Fruit fly (Drosophila melanogaster) whole organism, embryonic: Measurements from ENCODE around the gene psh.
A peak's percentile ranks its signal among the peaks of the same experiment; 100 is the strongest.

ENCODE experiments used
- Atf3 ChIP-seq: fragments of 200-800 bp; sonication (Bioruptor generic); optimal IDR thresholded peaks from 3 replicates; lab custom pipeline; 2016; ENCODE audit warnings: missing biosample characterization, missing genetic modification characterization
- Awh ChIP-seq: fragments of 200-800 bp; sonication (Bioruptor generic); IDR thresholded peaks from 2 replicates; pipeline ENCODE4, ENCODE4 v1.3.6; 2022; ENCODE audit warnings: missing biosample characterization, missing genetic modification characterization
- C15 ChIP-seq: fragments of 200-800 bp; sonication (Bioruptor generic); IDR thresholded peaks from 3 replicates; pipeline ENCODE4 v1.3.6; 2022; ENCODE audit warnings: missing biosample characterization, missing genetic modification characterization
- CG10543 ChIP-seq: fragments of 200-800 bp; sonication (Bioruptor generic); optimal IDR thresholded peaks from 3 replicates; lab custom pipeline; 2017; ENCODE audit warnings: missing biosample characterization, mild to moderate bottlenecking, missing genetic modification characterization, moderate library complexity
- CG11093 ChIP-seq: fragments of 200-800 bp; sonication (Bioruptor generic); IDR thresholded peaks from 3 replicates; pipeline ENCODE4 v1.3.6; 2022; ENCODE audit warnings: missing biosample characterization, missing genetic modification characterization
- CG11398 ChIP-seq: fragments of 200-800 bp; sonication (Bioruptor generic); optimal IDR thresholded peaks from 2 replicates; lab custom pipeline; 2016; ENCODE audit warnings: missing biosample characterization, missing genetic modification characterization
- CG12299 ChIP-seq: fragments of 200-800 bp; sonication (Bioruptor generic); optimal IDR thresholded peaks from 2 replicates; lab custom pipeline; 2018; ENCODE audit warnings: missing biosample characterization, mild to moderate bottlenecking, missing genetic modification characterization
- CG12391 ChIP-seq: fragments of 200-800 bp; sonication (Bioruptor generic); optimal IDR thresholded peaks from 3 replicates; lab custom pipeline; 2018; ENCODE audit warnings: missing biosample characterization, mild to moderate bottlenecking, missing genetic modification characterization, moderate library complexity
- CG14014 ChIP-seq: fragments of 200-800 bp; sonication (Bioruptor generic); IDR thresholded peaks from 2 replicates; pipeline ENCODE4 v1.3.6; 2022; ENCODE audit warnings: missing biosample characterization, missing genetic modification characterization
- CG15269 ChIP-seq: fragments of 200-800 bp; sonication (Bioruptor generic); optimal IDR thresholded peaks from 2 replicates; lab custom pipeline; 2018; ENCODE audit warnings: missing biosample characterization, mild to moderate bottlenecking, missing genetic modification characterization, moderate library complexity
- CG15514 ChIP-seq: fragments of 200-800 bp; sonication (Bioruptor generic); optimal IDR thresholded peaks from 3 replicates; lab custom pipeline; 2017; ENCODE audit warnings: missing biosample characterization, missing genetic modification characterization, mild to moderate bottlenecking, moderate library complexity, missing genetic modification reagents
- CG15601 ChIP-seq: fragments of 200-800 bp; sonication (Bioruptor generic); optimal IDR thresholded peaks from 3 replicates; lab custom pipeline; 2019; ENCODE audit warnings: missing biosample characterization, mild to moderate bottlenecking, missing genetic modification characterization, moderate library complexity
- CG17186 ChIP-seq: fragments of 200-800 bp; sonication (Bioruptor generic); optimal IDR thresholded peaks from 3 replicates; lab custom pipeline; 2017; ENCODE audit warnings: missing biosample characterization, missing genetic modification reagents, missing genetic modification characterization
- CG17328 ChIP-seq: fragments of 200-800 bp; sonication (Bioruptor generic); IDR thresholded peaks from 2 replicates; pipeline ENCODE4 v1.3.6; 2022; ENCODE audit warnings: missing biosample characterization, missing genetic modification characterization
- CG4707 ChIP-seq: fragments of 200-800 bp; sonication (Bioruptor generic); optimal IDR thresholded peaks from 2 replicates; lab custom pipeline; 2018; ENCODE audit warnings: missing biosample characterization, mild to moderate bottlenecking, missing genetic modification characterization, moderate library complexity
- CG6791 ChIP-seq: fragments of 200-800 bp; sonication (Bioruptor generic); IDR thresholded peaks from 3 replicates; pipeline ENCODE4 v1.3.6; 2022; ENCODE audit warnings: missing biosample characterization, missing genetic modification characterization; ENCODE audit not compliant: partially characterized antibody
- CG7556 ChIP-seq: fragments of 200-800 bp; sonication (Bioruptor generic); optimal IDR thresholded peaks from 2 replicates; lab custom pipeline; 2017; ENCODE audit warnings: missing biosample characterization, mild to moderate bottlenecking, missing genetic modification characterization
- CG8478 ChIP-seq: fragments of >200 bp; optimal IDR thresholded peaks from 2 replicates; lab custom pipeline; 2018
- Dip2 ChIP-seq: fragments of 200-800 bp; sonication (Bioruptor generic); IDR thresholded peaks from 2 replicates; pipeline ENCODE4 v1.3.6; 2022; ENCODE audit warnings: missing biosample characterization, missing genetic modification characterization
- Doc3 ChIP-seq: fragments of 200-800 bp; sonication (Bioruptor generic); IDR thresholded peaks from 3 replicates; pipeline ENCODE4 v1.3.6; 2022; ENCODE audit warnings: missing biosample characterization, missing genetic modification characterization; ENCODE audit not compliant: partially characterized antibody
- Elba2 ChIP-seq: fragments of 200-800 bp; sonication (Bioruptor generic); optimal IDR thresholded peaks from 3 replicates; lab custom pipeline; 2016; ENCODE audit warnings: missing biosample characterization, missing genetic modification characterization
- Ets65A ChIP-seq: fragments of 200-800 bp; sonication (Bioruptor generic); peaks from one replicate; lab custom pipeline; 2016; ENCODE audit warnings: missing biosample characterization, missing genetic modification characterization
- Fer3 ChIP-seq: fragments of 200-800 bp; sonication (Bioruptor generic); optimal IDR thresholded peaks from 2 replicates; lab custom pipeline; 2018; ENCODE audit warnings: missing biosample characterization, mild to moderate bottlenecking, missing genetic modification characterization, moderate library complexity
- Hr78 ChIP-seq, 2 experiments: fragments of 200-800 bp in 1 of 2; fragments of >200 bp in 1 of 2; sonication (Bioruptor generic) in 1 of 2; optimal IDR thresholded peaks; 2 replicates each; lab custom pipeline; 2017 to 2019; ENCODE audit warnings: missing biosample characterization in 2 of 2, missing genetic modification characterization in 2 of 2, mild to moderate bottlenecking in 1 of 2, moderate library complexity in 1 of 2
- Jarid2 ChIP-seq: fragments of 200-800 bp; sonication (Bioruptor generic); optimal IDR thresholded peaks from 3 replicates; lab custom pipeline; 2017; ENCODE audit warnings: mild to moderate bottlenecking, missing biosample characterization, missing genetic modification reagents, missing genetic modification characterization
- Mes4 ChIP-seq: fragments of 200-800 bp; sonication (Bioruptor generic); optimal IDR thresholded peaks from 2 replicates; lab custom pipeline; 2016; ENCODE audit warnings: missing biosample characterization, missing genetic modification characterization
- Nf-YC ChIP-seq: fragments of 200-800 bp; optimal IDR thresholded peaks from 3 replicates; lab custom pipeline; 2019; ENCODE audit warnings: missing biosample characterization, mild to moderate bottlenecking, missing genetic modification characterization, moderate library complexity
- Opbp ChIP-seq: fragments of 200-800 bp; sonication (Bioruptor generic); IDR thresholded peaks from 3 replicates; pipeline ENCODE4 v1.3.6; 2022; ENCODE audit warnings: missing biosample characterization, missing genetic modification characterization; ENCODE audit not compliant: partially characterized antibody
- Ravus ChIP-seq: fragments of 200-800 bp; sonication (Bioruptor generic); IDR thresholded peaks from 2 replicates; pipeline ENCODE4 v1.3.6; 2022; ENCODE audit warnings: missing biosample characterization, missing genetic modification characterization
- Rx ChIP-seq: fragments of 200-800 bp; sonication (Bioruptor generic); IDR thresholded peaks from 2 replicates; pipeline ENCODE4 v1.3.6; 2022; ENCODE audit warnings: missing biosample characterization, missing genetic modification characterization
- Sin3A ChIP-seq: fragments of >200 bp; optimal IDR thresholded peaks from 2 replicates; lab custom pipeline; 2018
- aop ChIP-seq: fragments of 200-800 bp; sonication (Bioruptor generic); IDR thresholded peaks from 2 replicates; pipeline ENCODE4 v1.3.6; 2022; ENCODE audit warnings: missing biosample characterization, missing genetic modification characterization
- ase ChIP-seq: fragments of 200-800 bp; sonication (Bioruptor generic); IDR thresholded peaks from 3 replicates; pipeline ENCODE4 v1.3.6; 2022; ENCODE audit warnings: missing biosample characterization, missing genetic modification characterization
- bab2 ChIP-seq: fragments of 200-800 bp; sonication (Bioruptor generic); optimal IDR thresholded peaks from 2 replicates; lab custom pipeline; 2016; ENCODE audit warnings: missing biosample characterization, missing genetic modification characterization
- cg ChIP-seq: fragments of 200-800 bp; sonication (Bioruptor generic); optimal IDR thresholded peaks from 3 replicates; lab custom pipeline; 2019; ENCODE audit warnings: missing biosample characterization, mild to moderate bottlenecking, missing genetic modification characterization, moderate library complexity
- ci ChIP-seq: fragments of 200-800 bp; sonication (Bioruptor generic); IDR thresholded peaks from 3 replicates; pipeline ENCODE4 v1.3.6; 2022; ENCODE audit warnings: missing biosample characterization, missing genetic modification characterization
- crp ChIP-seq, 2 experiments: fragments of 200-800 bp; sonication (Bioruptor generic); optimal IDR thresholded peaks; 2 replicates in 1 of 2; 3 replicates in 1 of 2; lab custom pipeline; 2017; ENCODE audit warnings: missing biosample characterization in 2 of 2, missing genetic modification characterization in 2 of 2, mild to moderate bottlenecking in 1 of 2, moderate library complexity in 1 of 2
- danr ChIP-seq: fragments of 200-800 bp; sonication (Bioruptor generic); IDR thresholded peaks from 2 replicates; pipeline ENCODE4 v1.3.6; 2022; ENCODE audit warnings: missing biosample characterization, missing genetic modification characterization
- fd102C ChIP-seq: fragments of 200-800 bp; sonication (Bioruptor generic); optimal IDR thresholded peaks from 2 replicates; lab custom pipeline; 2018; ENCODE audit warnings: missing biosample characterization, mild to moderate bottlenecking, missing genetic modification characterization, moderate library complexity
- fd96Cb ChIP-seq: fragments of 200-800 bp; sonication (Bioruptor generic); optimal IDR thresholded peaks from 2 replicates; lab custom pipeline; 2018; ENCODE audit warnings: missing biosample characterization, mild to moderate bottlenecking, missing genetic modification characterization, moderate library complexity
- hkb ChIP-seq, 2 experiments: fragments of 200-800 bp in 1 of 2; fragments of >200 bp in 1 of 2; sonication (Bioruptor generic) in 1 of 2; IDR thresholded peaks in 1 of 2; optimal IDR thresholded peaks in 1 of 2; 2 replicates each; pipeline versions ENCODE4 v1.3.6 to Lab custom; 2017 to 2022; ENCODE audit warnings: missing biosample characterization in 1 of 2, missing genetic modification characterization in 1 of 2
- inv ChIP-seq: fragments of 200-800 bp; sonication (Bioruptor generic); IDR thresholded peaks from 2 replicates; pipeline ENCODE4 v1.3.6; 2022; ENCODE audit warnings: missing biosample characterization, missing genetic modification characterization; ENCODE audit not compliant: partially characterized antibody
- lov ChIP-seq, 2 experiments: fragments of 200-800 bp in 1 of 2; fragments of >200 bp in 1 of 2; sonication (Bioruptor generic) in 1 of 2; IDR thresholded peaks in 1 of 2; optimal IDR thresholded peaks in 1 of 2; 2 replicates in 1 of 2; 3 replicates in 1 of 2; pipeline versions ENCODE4 v1.3.6 to Lab custom; 2017 to 2022; ENCODE audit warnings: missing biosample characterization in 1 of 2, missing genetic modification characterization in 1 of 2
- oc ChIP-seq: fragments of 200-800 bp; sonication (Bioruptor generic); optimal IDR thresholded peaks from 2 replicates; lab custom pipeline; 2018; ENCODE audit warnings: missing biosample characterization, mild to moderate bottlenecking, missing genetic modification characterization, moderate library complexity
- psq ChIP-seq: fragments of 200-800 bp; sonication (Bioruptor generic); optimal IDR thresholded peaks from 2 replicates; lab custom pipeline; 2017; ENCODE audit warnings: missing biosample characterization, missing genetic modification characterization
- shn ChIP-seq: fragments of 200-800 bp; sonication (Bioruptor generic); optimal IDR thresholded peaks from 3 replicates; lab custom pipeline; 2016; ENCODE audit warnings: missing biosample characterization, missing genetic modification characterization
- sqz ChIP-seq: fragments of 200-800 bp; sonication (Bioruptor generic); optimal IDR thresholded peaks from 3 replicates; lab custom pipeline; 2018; ENCODE audit warnings: missing biosample characterization, mild to moderate bottlenecking, missing genetic modification characterization
- stc ChIP-seq: fragments of 200-800 bp; sonication (Bioruptor generic); IDR thresholded peaks from 2 replicates; pipeline ENCODE4 v1.3.6; 2022; ENCODE audit warnings: missing biosample characterization, missing genetic modification characterization
- stwl ChIP-seq: fragments of 200-800 bp; sonication (Bioruptor generic); optimal IDR thresholded peaks from 3 replicates; lab custom pipeline; 2018; ENCODE audit warnings: missing biosample characterization, mild to moderate bottlenecking, missing genetic modification characterization, moderate library complexity

The psh gene

DNA sequence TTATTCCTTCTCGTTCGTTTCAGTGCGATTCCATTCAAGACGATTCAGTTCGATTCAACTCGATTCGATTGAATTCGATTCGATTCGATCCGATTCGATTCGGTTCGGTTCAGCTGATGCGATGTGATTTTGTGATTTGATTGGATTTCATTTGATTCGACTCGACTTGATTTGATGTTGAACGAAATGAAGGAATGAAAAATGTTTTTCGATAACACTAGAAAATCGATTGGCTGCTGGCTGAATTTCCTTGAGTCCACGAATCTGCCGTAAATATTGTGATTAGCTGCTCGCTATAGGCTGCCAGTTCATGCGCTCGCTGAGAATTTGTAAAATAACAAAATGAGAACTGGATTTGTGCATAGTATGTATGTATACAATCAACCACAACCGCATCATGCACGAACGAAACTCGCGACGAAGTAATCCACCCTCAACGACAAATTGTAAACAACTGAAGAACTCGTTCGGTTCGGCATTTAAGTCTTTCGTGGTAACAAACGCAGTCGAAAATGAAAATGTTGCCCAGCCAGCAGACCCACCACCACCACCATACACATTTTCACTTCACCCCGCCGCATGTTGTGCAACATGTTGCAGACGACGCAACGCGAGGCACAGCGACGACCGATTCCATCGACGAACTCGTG, 18.4 kb upstream of the psh start, which contains the start of gene Wnt5 (continued):
- TF ChIP-seq fd102C (GFP tag; lab: Kevin White, UChicago) (no peak), shn (GFP tag; lab: Kevin White, UChicago) (no peak), aop (no peak), CG14014 (GFP tag; lab: Robert Waterston, UW) (no peak), CG7556 (GFP tag; lab: Kevin White, UChicago) (no peak), ci (GFP tag; lab: Robert Waterston, UW) (peak; percentile 57; the same call in 2 of the 3 replicates), stwl (tag; lab: Kevin White, UChicago) (peak; percentile 45), Sin3A (lab: Kevin White, UChicago) (no peak), CG10543 (peak; percentile 24), CG17186 (GFP tag; lab: Kevin White, UChicago) (no peak), Doc3 (GFP tag; lab: Robert Waterston, UW) (no peak), Hr78 (GFP tag; optimal IDR thresholded peaks at IDR 0.05; lab: Kevin White, UChicago) (no peak), C15 (GFP tag; lab: Robert Waterston, UW) (no peak), CG6791 (GFP tag; lab: Robert Waterston, UW) (0 out of 3 replicates have a peak, but pooled peaks have one; percentile 22), CG12299 (tag; lab: Kevin White, UChicago) (no peak), CG15269 (tag; lab: Kevin White, UChicago) (no peak), hkb (optimal IDR thresholded peaks at IDR 0.05; lab: Kevin White, UChicago) (no peak), hkb (GFP tag; IDR thresholded peaks at IDR 0.05; lab: Robert Waterston, UW) (peak; percentile 28; the same call in 1 of the 2 replicates), cg (peak; percentile 43), psq (GFP tag; lab: Kevin White, UChicago) (no peak), crp (GFP tag; optimal IDR thresholded peaks at IDR 0.05; lab: Kevin White, UChicago) (no peak), Jarid2 (peak; percentile 90), Ets65A (GFP tag; lab: Kevin White, UChicago) (no peak), bab2 (no peak), oc (tag; lab: Kevin White, UChicago) (peak; percentile 10), CG8478 (lab: Kevin White, UChicago) (no peak), CG12391 (tag; lab: Kevin White, UChicago) (peak; percentile 11), Nf-YC (tag; lab: Kevin White, UChicago) (peak; percentile 34), fd96Cb (no peak), CG11093 (no peak), inv (GFP tag; lab: Robert Waterston, UW) (no peak), danr (GFP tag; lab: Robert Waterston, UW) (no peak), CG11398 (GFP tag; lab: Kevin White, UChicago) (no peak), CG4707 (GFP tag; lab: Kevin White, UChicago) (peak; percentile 15), CG17328 (GFP tag; lab: Robert Waterston, UW) (0 out of 2 replicates have a peak, but pooled peaks have one; percentile 6), ase (GFP tag; lab: Robert Waterston, UW) (no peak), Dip2 (GFP tag; lab: Robert Waterston, UW) (no peak), Atf3 (GFP tag; lab: Kevin White, UChicago) (no peak), sqz (GFP tag; lab: Kevin White, UChicago) (peak; percentile 49), Opbp (GFP tag; lab: Robert Waterston, UW) (0 out of 3 replicates have a peak, but pooled peaks have one; percentile 50), CG15601 (tag; lab: Kevin White, UChicago) (peak; percentile 96), Ravus (GFP tag; lab: Robert Waterston, UW) (no peak), Rx (GFP tag; lab: Robert Waterston, UW) (no peak), Awh (GFP tag; lab: Robert Waterston, UW) (no peak), CG15514 (GFP tag; lab: Kevin White, UChicago) (peak; percentile 40), Elba2 (GFP tag; lab: Kevin White, UChicago) (no peak), Mes4 (GFP tag; lab: Kevin White, UChicago) (no peak), stc (GFP tag; lab: Robert Waterston, UW) (no peak), lov (optimal IDR thresholded peaks at IDR 0.05; lab: Kevin White, UChicago) (no peak), lov (GFP tag; IDR thresholded peaks at IDR 0.05; lab: Robert Waterston, UW) (no peak), Fer3 (tag; lab: Kevin White, UChicago) (no peak)
